Fruit fly (Drosophila melanogaster) whole organism, adult: Measurements from ENCODE around the gene CG11902.
A peak's percentile ranks its signal among the peaks of the same experiment; 100 is the strongest.

Experiments
- Hr96 ChIP-seq: fragments of 200-800 bp; sonication (Bioruptor generic); optimal IDR thresholded peaks from 2 replicates; lab custom pipeline; 2016; ENCODE audit warnings: missing biosample characterization, missing genetic modification characterization
- cic ChIP-seq: fragments of 200-800 bp; sonication (Bioruptor generic); optimal IDR thresholded peaks from 2 replicates; lab custom pipeline; 2017; ENCODE audit warnings: missing biosample characterization, mild to moderate bottlenecking, missing genetic modification characterization, moderate library complexity
- ovo ChIP-seq: fragments of 200-800 bp; sonication (Bioruptor generic); optimal IDR thresholded peaks from 2 replicates; lab custom pipeline; 2016; ENCODE audit warnings: missing biosample characterization, missing genetic modification characterization
- pad ChIP-seq: fragments of 200-800 bp; sonication (Bioruptor generic); optimal IDR thresholded peaks from 3 replicates; lab custom pipeline; 2017; ENCODE audit warnings: missing biosample characterization, missing genetic modification characterization, mild to moderate bottlenecking, moderate library complexity, missing genetic modification reagents

DNA sequence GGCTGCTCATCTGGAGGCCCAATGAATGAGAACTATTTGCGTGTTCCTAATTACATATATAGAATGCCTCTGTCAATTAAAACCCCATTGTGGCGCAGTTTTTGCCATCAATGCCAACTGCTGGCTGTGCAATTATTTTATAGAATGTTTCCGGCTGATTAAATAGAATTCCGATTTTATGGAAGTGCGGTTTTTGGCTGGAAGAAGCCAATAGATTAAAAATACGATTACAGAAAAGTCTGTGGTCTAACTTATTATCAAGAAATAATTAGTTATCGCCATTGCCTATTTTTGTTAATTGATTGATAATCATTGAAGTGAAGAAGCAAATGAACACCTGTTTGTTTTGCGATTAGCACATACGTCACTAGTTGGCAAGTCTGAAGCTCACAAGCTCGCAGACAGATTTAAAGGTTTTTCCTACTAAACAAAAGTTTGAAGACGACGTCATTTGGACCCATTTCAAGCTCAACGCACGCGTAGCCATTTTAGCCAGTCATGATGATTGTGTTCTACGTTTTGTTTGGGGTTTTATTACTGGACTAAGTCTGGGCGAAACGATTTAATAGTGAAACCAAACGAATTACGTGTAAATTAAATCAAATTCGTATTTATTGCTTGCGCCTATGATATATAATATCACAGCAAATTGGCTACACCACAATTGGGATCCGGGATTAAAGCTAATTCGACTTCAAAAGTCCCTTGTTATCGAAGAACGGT is 29.1 kb upstream of the CG11902 start:
- TF ChIP-seq cic (GFP tag; lab: Kevin White, UChicago) (peak; percentile 73), ovo (no peak), Hr96 (no peak), pad (GFP tag; lab: Kevin White, UChicago) (no peak)
